Worm (Caenorhabditis elegans): ENCODE data around the gene grl-23.
A peak's percentile ranks its signal among the peaks of the same experiment; 100 is the strongest.

grl-23 gene

DNA sequence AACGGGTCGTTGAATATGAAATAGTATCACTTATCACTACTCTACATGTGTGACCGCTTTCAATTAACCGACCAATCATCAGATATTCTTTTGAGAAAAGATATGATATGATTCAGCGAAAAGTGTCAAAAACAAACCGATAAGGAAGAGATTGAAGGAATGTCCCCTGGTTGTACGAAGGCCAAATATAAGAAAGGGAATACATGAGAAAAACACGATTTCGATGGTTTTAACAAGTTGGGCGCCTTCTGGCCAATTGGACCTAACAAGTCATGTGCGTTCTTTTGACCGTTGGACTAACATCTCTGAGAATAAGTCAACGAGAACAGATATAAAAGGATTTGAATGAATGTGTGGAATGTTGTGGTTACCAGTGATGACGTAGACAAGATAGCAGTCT, 20.8 kb downstream of the grl-23 start (continued):
- no peak for TF ChIP-seq ama-1 (optimal IDR thresholded peaks at IDR 0.05)
- TF ChIP-seq lin-39 (tag; optimal IDR thresholded peaks at IDR 0.05): no peak
- 0 out of 2 replicates have a peak, but pooled peaks have one; percentile 5 for TF ChIP-seq grh-1 (GFP tag; IDR thresholded peaks at IDR 0.05)
- no peak for TF ChIP-seq C16A3.4 (tag; optimal IDR thresholded peaks at IDR 0.05)
- TF ChIP-seq ceh-82 (tag; optimal IDR thresholded peaks at IDR 0.05): no peak
- TF ChIP-seq nhr-20 (tag; optimal IDR thresholded peaks at IDR 0.05): peak; percentile 42
- TF ChIP-seq fkh-10 (GFP tag; optimal IDR thresholded peaks at IDR 0.05): no peak
- TF ChIP-seq mef-2 (tag; optimal IDR thresholded peaks at IDR 0.05): no peak
- no peak for TF ChIP-seq ztf-11 (tag; optimal IDR thresholded peaks at IDR 0.05)
- no peak for TF ChIP-seq snpc-4 (tag; optimal IDR thresholded peaks at IDR 0.05)
- peak; percentile 30 for TF ChIP-seq snu-23 (GFP tag; optimal IDR thresholded peaks at IDR 0.05)
- TF ChIP-seq elt-3 (tag; optimal IDR thresholded peaks at IDR 0.05): peak in 3 of 6 experiments; percentile 32 to 85 (median 59)
- no peak for TF ChIP-seq sup-37 (GFP tag; optimal IDR thresholded peaks at IDR 0.05)
- TF ChIP-seq C34B4.2 (tag; optimal IDR thresholded peaks at IDR 0.05): no peak
- TF ChIP-seq lin-35 (GFP tag; optimal IDR thresholded peaks at IDR 0.05): peak in 1 of 2 experiments; percentile 9

DNA sequence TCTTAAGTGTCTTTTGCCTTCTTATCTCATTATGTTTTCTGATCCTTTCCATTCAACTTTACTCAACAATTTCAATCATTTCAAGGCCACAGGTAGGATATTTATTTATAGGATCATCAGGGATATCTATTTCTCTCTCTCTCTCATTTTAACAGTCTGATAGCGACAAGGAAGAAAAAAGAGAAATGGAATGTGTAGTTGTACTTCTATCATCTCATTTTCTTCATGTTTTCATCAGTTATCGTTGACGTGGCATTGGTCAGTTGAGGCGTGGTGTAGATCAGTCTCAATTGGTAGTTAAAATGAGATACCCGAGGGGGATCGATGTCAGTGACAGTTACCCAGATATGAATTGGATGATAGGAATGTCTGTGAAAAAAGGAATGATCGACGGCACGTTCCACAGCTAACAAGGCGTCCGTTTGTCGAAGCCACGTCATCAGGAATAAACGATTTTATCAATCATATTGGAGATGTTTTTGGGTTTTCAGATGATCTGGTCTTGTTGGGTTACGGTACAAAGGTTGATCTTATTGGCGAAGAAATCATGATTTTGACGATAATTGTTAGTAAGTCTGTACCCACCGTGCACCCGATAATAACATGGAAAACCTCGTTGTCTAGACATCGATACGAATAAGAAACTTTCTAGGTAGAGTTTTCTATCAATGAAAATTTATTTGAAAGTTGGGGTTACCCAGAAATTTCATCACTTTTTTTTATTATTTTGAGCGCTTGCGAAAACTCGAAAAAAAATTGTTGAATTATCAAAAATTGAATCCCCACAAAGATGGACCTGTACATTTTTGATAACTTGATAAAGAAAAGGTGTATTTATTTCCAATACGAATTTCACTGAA, 22.3 kb downstream of the grl-23 start:
- TF ChIP-seq ztf-4 (tag; optimal IDR thresholded peaks at IDR 0.05): peak; percentile 28
- no peak for TF ChIP-seq lin-15B (tag; optimal IDR thresholded peaks at IDR 0.05)
- peak; percentile 63 for TF ChIP-seq C16A3.4 (tag; optimal IDR thresholded peaks at IDR 0.05)
- no peak for TF ChIP-seq isw-1 (GFP tag; IDR thresholded peaks at IDR 0.05)
- TF ChIP-seq unc-130 (tag; optimal IDR thresholded peaks at IDR 0.05): peak; percentile 64
- TF ChIP-seq ztf-11 (tag; optimal IDR thresholded peaks at IDR 0.05): no peak
- TF ChIP-seq lsy-2 (tag; optimal IDR thresholded peaks at IDR 0.05): peak; percentile 7 to 56
- TF ChIP-seq nhr-11 (tag; optimal IDR thresholded peaks at IDR 0.05): no peak
- TF ChIP-seq swsn-7 (tag; optimal IDR thresholded peaks at IDR 0.05): no peak
- no peak for TF ChIP-seq hpl-2 (GFP tag; optimal IDR thresholded peaks at IDR 0.05)
- no peak for TF ChIP-seq alr-1 (tag; optimal IDR thresholded peaks at IDR 0.05; ENCODE audit: borderline replicate concordance)
- no peak for TF ChIP-seq zip-4 (GFP tag; optimal IDR thresholded peaks at IDR 0.05)
- TF ChIP-seq tbx-2 (tag; optimal IDR thresholded peaks at IDR 0.05): peak; percentile 72
- TF ChIP-seq pax-3 (tag; optimal IDR thresholded peaks at IDR 0.05): no peak
- TF ChIP-seq nhr-90 (tag; optimal IDR thresholded peaks at IDR 0.05; ENCODE audit: poor library complexity): peak; percentile 73
- no peak for TF ChIP-seq unc-98 (GFP tag; IDR thresholded peaks at IDR 0.05)
- peak; percentile 38 for TF ChIP-seq nhr-47 (tag; optimal IDR thresholded peaks at IDR 0.05)
- TF ChIP-seq nhr-28 (tag; optimal IDR thresholded peaks at IDR 0.05): no peak
- peak; percentile 54 for TF ChIP-seq nhr-19 (GFP tag; conservative IDR thresholded peaks at IDR 0.05)
- TF ChIP-seq F16B12.6 (tag; optimal IDR thresholded peaks at IDR 0.05): no peak
- peak; percentile 74 for TF ChIP-seq nhr-71 (tag; optimal IDR thresholded peaks at IDR 0.05)
- TF ChIP-seq fos-1 (tag; optimal IDR thresholded peaks at IDR 0.05): no peak
- peak; percentile 6 for TF ChIP-seq ama-1 (optimal IDR thresholded peaks at IDR 0.05)
- TF ChIP-seq egl-13 (tag; optimal IDR thresholded peaks at IDR 0.05): no peak
- peak; percentile 64 for TF ChIP-seq snu-23 (GFP tag; optimal IDR thresholded peaks at IDR 0.05)
- TF ChIP-seq nhr-85 (tag): peak; percentile 98
- TF ChIP-seq skn-1 (tag; optimal IDR thresholded peaks at IDR 0.05): no peak
- peak in 1 of 2 experiments; percentile 1 for TF ChIP-seq efl-1 (optimal IDR thresholded peaks at IDR 0.05)
- TF ChIP-seq efl-1 (GFP tag; optimal IDR thresholded peaks at IDR 0.05 in 1 of 2): peak in 1 of 2 experiments; percentile 59
- peak; percentile 20 for TF ChIP-seq mep-1 (tag; optimal IDR thresholded peaks at IDR 0.05)
- no peak for TF ChIP-seq irx-1 (tag; optimal IDR thresholded peaks at IDR 0.05)
- TF ChIP-seq dsc-1 (tag; optimal IDR thresholded peaks at IDR 0.05): no peak
- no peak for TF ChIP-seq ceh-90 (tag; optimal IDR thresholded peaks at IDR 0.05)
- TF ChIP-seq Y116A8C.19 (tag; optimal IDR thresholded peaks at IDR 0.05; ENCODE audit: borderline replicate concordance): no peak
- no peak for TF ChIP-seq unc-62 (GFP tag; optimal IDR thresholded peaks at IDR 0.05)
- TF ChIP-seq mdl-1 (tag; optimal IDR thresholded peaks at IDR 0.05): peak in 1 of 2 experiments; percentile 34
- TF ChIP-seq nhr-20 (tag; optimal IDR thresholded peaks at IDR 0.05): peak; percentile 79
- no peak for TF ChIP-seq zag-1 (tag; optimal IDR thresholded peaks at IDR 0.05)
- TF ChIP-seq xbp-1 (tag; optimal IDR thresholded peaks at IDR 0.05): no peak
- peak; percentile 51; the same call in 1 of the 2 replicates for TF ChIP-seq grh-1 (GFP tag; IDR thresholded peaks at IDR 0.05)
- TF ChIP-seq lin-14 (GFP tag; optimal IDR thresholded peaks at IDR 0.05): peak; percentile 84
